Worm (Caenorhabditis elegans) whole organism, early embryonic: ENCODE results near the gene F29A7.4.

Experiments used
- ama-1 ChIP-seq: fragments of 150-350 bp; optimal IDR thresholded peaks from 2 replicates; lab custom pipeline; 2014
- tbx-11 ChIP-seq: fragments of 200-800 bp; sonication (Bioruptor generic); IDR thresholded peaks from 2 replicates; pipeline ENCODE4 v1.3.6; 2022; ENCODE audit warnings: missing genetic modification characterization, missing compliant biosample characterization

DNA sequence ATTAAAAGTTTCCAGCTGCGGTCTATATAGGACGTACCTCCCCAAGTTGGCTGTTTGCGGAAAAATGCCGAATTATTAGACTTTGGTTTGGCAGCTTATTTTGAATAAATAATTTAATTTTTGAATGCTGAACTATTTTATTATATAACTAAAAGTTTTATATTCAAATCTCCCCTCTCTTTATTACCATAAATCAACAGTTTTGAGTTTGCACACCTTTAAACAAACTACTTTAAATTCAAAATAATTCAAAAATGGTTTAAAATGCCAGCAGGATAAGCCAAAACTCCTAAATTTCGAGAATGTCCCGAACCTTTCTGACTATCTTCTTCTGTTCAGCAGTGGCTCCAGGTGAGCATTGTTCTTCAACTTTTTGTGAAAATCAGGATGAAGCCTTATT is 29.5 kb downstream of the F29A7.4 start, which contains the start of gene F08D12.3:
- TF ChIP-seq tbx-11 (GFP tag; lab: Robert Waterston, UW) (no peak), ama-1 (lab: Kevin White, UChicago) (no peak)
